Fruit fly (Drosophila melanogaster) whole organism, embryonic: ENCODE results near the gene CG14644.

Experiments used
- Blimp-1 ChIP-seq: fragments of 200-800 bp; sonication (Bioruptor generic); optimal IDR thresholded peaks from 3 replicates; lab custom pipeline; 2018; ENCODE audit warnings: missing biosample characterization, missing genetic modification characterization, mild to moderate bottlenecking, moderate library complexity, missing genetic modification reagents
- C15 ChIP-seq: fragments of 200-800 bp; sonication (Bioruptor generic); IDR thresholded peaks from 3 replicates; pipeline ENCODE4 v1.3.6; 2022; ENCODE audit warnings: missing biosample characterization, missing genetic modification characterization
- CG10267 ChIP-seq: fragments of 200-800 bp; sonication (Bioruptor generic); optimal IDR thresholded peaks from 2 replicates; lab custom pipeline; 2018; ENCODE audit warnings: missing biosample characterization, mild to moderate bottlenecking, missing genetic modification characterization, moderate library complexity
- CG11723 ChIP-seq: fragments of 200-800 bp; sonication (Bioruptor generic); optimal IDR thresholded peaks from 2 replicates; lab custom pipeline; 2017; ENCODE audit warnings: missing biosample characterization, mild to moderate bottlenecking, missing genetic modification characterization
- CG12155 ChIP-seq: fragments of 200-800 bp; sonication (Bioruptor generic); optimal IDR thresholded peaks from 3 replicates; lab custom pipeline; 2016; ENCODE audit warnings: missing biosample characterization, missing genetic modification characterization
- CG1233 ChIP-seq: fragments of 200-800 bp; sonication (Bioruptor generic); optimal IDR thresholded peaks from 4 replicates; lab custom pipeline; 2018; ENCODE audit warnings: missing biosample characterization, mild to moderate bottlenecking, missing genetic modification characterization
- CG12769 ChIP-seq: fragments of 200-800 bp; sonication (Bioruptor generic); optimal IDR thresholded peaks from 2 replicates; lab custom pipeline; 2019; ENCODE audit warnings: missing biosample characterization, mild to moderate bottlenecking, missing genetic modification characterization, moderate library complexity
- CG14441 ChIP-seq: fragments of 200-800 bp; sonication (Bioruptor generic); IDR thresholded peaks from 2 replicates; pipeline ENCODE4 v1.3.6; 2022; ENCODE audit warnings: missing biosample characterization, missing genetic modification characterization
- CG14860 ChIP-seq: fragments of 200-800 bp; sonication (Bioruptor generic); IDR thresholded peaks from 3 replicates; pipeline ENCODE4 v1.3.6; 2022; ENCODE audit warnings: missing biosample characterization, missing genetic modification characterization; ENCODE audit not compliant: partially characterized antibody
- CG33557 ChIP-seq: fragments of 200-800 bp; sonication (Bioruptor generic); optimal IDR thresholded peaks from 2 replicates; lab custom pipeline; 2019; ENCODE audit warnings: missing biosample characterization, mild to moderate bottlenecking, missing genetic modification characterization, moderate library complexity
- CG3407 ChIP-seq: fragments of 200-800 bp; sonication (Bioruptor generic); optimal IDR thresholded peaks from 2 replicates; lab custom pipeline; 2018; ENCODE audit warnings: missing biosample characterization, mild to moderate bottlenecking, missing genetic modification characterization
- CG6175 ChIP-seq: fragments of 200-800 bp; sonication (Bioruptor generic); IDR thresholded peaks from 3 replicates; pipeline ENCODE4 v1.3.6; 2022; ENCODE audit warnings: missing biosample characterization, missing genetic modification characterization
- CG8359 ChIP-seq: fragments of 200-800 bp; sonication (Bioruptor generic); optimal IDR thresholded peaks from 2 replicates; lab custom pipeline; 2017; ENCODE audit warnings: missing biosample characterization, mild to moderate bottlenecking, missing genetic modification characterization, borderline replicate concordance
- CTCF ChIP-seq: fragments of 200-800 bp; sonication (Bioruptor generic); optimal IDR thresholded peaks from 2 replicates; lab custom pipeline; 2017; ENCODE audit warnings: missing biosample characterization, mild to moderate bottlenecking, missing genetic modification characterization, moderate library complexity
- Deaf1 ChIP-seq: fragments of 200-800 bp; optimal IDR thresholded peaks from 3 replicates; lab custom pipeline; 2019; ENCODE audit warnings: missing biosample characterization, mild to moderate bottlenecking, missing genetic modification characterization, moderate library complexity
- Dll ChIP-seq: fragments of 200-800 bp; sonication (Bioruptor generic); IDR thresholded peaks from 4 replicates; pipeline ENCODE4 v1.3.6; 2022; ENCODE audit warnings: missing biosample characterization, missing genetic modification characterization; ENCODE audit not compliant: partially characterized antibody
- Ets65A ChIP-seq: fragments of 200-800 bp; sonication (Bioruptor generic); peaks from one replicate; lab custom pipeline; 2016; ENCODE audit warnings: missing biosample characterization, missing genetic modification characterization
- Fer3 ChIP-seq: fragments of 200-800 bp; sonication (Bioruptor generic); optimal IDR thresholded peaks from 2 replicates; lab custom pipeline; 2018; ENCODE audit warnings: missing biosample characterization, mild to moderate bottlenecking, missing genetic modification characterization, moderate library complexity
- Lim3 ChIP-seq: fragments of 200-800 bp; sonication (Bioruptor generic); IDR thresholded peaks from 2 replicates; pipeline ENCODE4 v1.3.6; 2022; ENCODE audit warnings: missing biosample characterization, missing genetic modification characterization
- Myb ChIP-seq: fragments of 200-800 bp; sonication (Bioruptor generic); optimal IDR thresholded peaks from 2 replicates; lab custom pipeline; 2016; ENCODE audit warnings: missing biosample characterization, missing genetic modification characterization
- NC2β ChIP-seq: fragments of 200-800 bp; sonication (Bioruptor generic); optimal IDR thresholded peaks from 2 replicates; lab custom pipeline; 2016; ENCODE audit warnings: missing biosample characterization, missing genetic modification characterization
- Optix ChIP-seq: fragments of 200-800 bp; sonication (Bioruptor generic); IDR thresholded peaks from 3 replicates; pipeline ENCODE4 v1.3.6; 2022; ENCODE audit warnings: missing biosample characterization, missing genetic modification characterization
- Pdp1 ChIP-seq, 2 experiments: fragments of 200-800 bp; sonication (Bioruptor generic); optimal IDR thresholded peaks; 3 replicates each; lab custom pipeline; 2016; ENCODE audit warnings: missing biosample characterization in 2 of 2, missing genetic modification characterization in 2 of 2, mild to moderate bottlenecking in 1 of 2, moderate library complexity in 1 of 2
- Rx ChIP-seq: fragments of 200-800 bp; sonication (Bioruptor generic); IDR thresholded peaks from 2 replicates; pipeline ENCODE4 v1.3.6; 2022; ENCODE audit warnings: missing biosample characterization, missing genetic modification characterization
- Sox102F ChIP-seq: fragments of 200-800 bp; sonication (Bioruptor generic); optimal IDR thresholded peaks from 2 replicates; lab custom pipeline; 2018; ENCODE audit warnings: missing biosample characterization, mild to moderate bottlenecking, missing genetic modification characterization, moderate library complexity
- Taf1 ChIP-seq: fragments of 200-800 bp; sonication (Bioruptor generic); IDR thresholded peaks from 2 replicates; pipeline ENCODE4 v1.3.6; 2022; ENCODE audit warnings: missing biosample characterization, missing genetic modification characterization
- ac ChIP-seq: fragments of 200-800 bp; sonication (Bioruptor generic); optimal IDR thresholded peaks from 3 replicates; lab custom pipeline; 2017; ENCODE audit warnings: missing biosample characterization, mild to moderate bottlenecking, missing genetic modification characterization
- bcd ChIP-seq: fragments of 200-800 bp; sonication (Bioruptor generic); optimal IDR thresholded peaks from 2 replicates; lab custom pipeline; 2017; ENCODE audit warnings: missing biosample characterization, mild to moderate bottlenecking, missing genetic modification characterization
- chn ChIP-seq: fragments of 200-800 bp; sonication (Bioruptor generic); optimal IDR thresholded peaks from 2 replicates; lab custom pipeline; 2016; ENCODE audit warnings: missing biosample characterization, missing genetic modification characterization
- dysf ChIP-seq: fragments of 200-800 bp; sonication (Bioruptor generic); IDR thresholded peaks from 3 replicates; pipeline ENCODE4 v1.3.6; 2022; ENCODE audit warnings: missing biosample characterization, missing genetic modification characterization
- fd3F ChIP-seq: fragments of 200-800 bp; sonication (Bioruptor generic); optimal IDR thresholded peaks from 2 replicates; lab custom pipeline; 2018; ENCODE audit warnings: missing biosample characterization, mild to moderate bottlenecking, missing genetic modification characterization, moderate library complexity
- ftz-f1 ChIP-seq: fragments of 200-800 bp; sonication (Bioruptor generic); optimal IDR thresholded peaks from 2 replicates; lab custom pipeline; 2016; ENCODE audit warnings: missing biosample characterization, missing genetic modification characterization
- gem ChIP-seq: fragments of 200-800 bp; sonication (Bioruptor generic); optimal IDR thresholded peaks from 2 replicates; lab custom pipeline; 2019; ENCODE audit warnings: missing biosample characterization, mild to moderate bottlenecking, missing genetic modification characterization, moderate library complexity
- h ChIP-seq: fragments of >200 bp; optimal IDR thresholded peaks from 2 replicates; lab custom pipeline; 2017
- hkb ChIP-seq, 2 experiments: fragments of 200-800 bp in 1 of 2; fragments of >200 bp in 1 of 2; sonication (Bioruptor generic) in 1 of 2; IDR thresholded peaks in 1 of 2; optimal IDR thresholded peaks in 1 of 2; 2 replicates each; pipeline versions ENCODE4 v1.3.6 to Lab custom; 2017 to 2022; ENCODE audit warnings: missing biosample characterization in 1 of 2, missing genetic modification characterization in 1 of 2
- insv ChIP-seq, 2 experiments: fragments of 200-800 bp; sonication (Bioruptor generic); optimal IDR thresholded peaks; 3 replicates each; lab custom pipeline; 2016 to 2018; ENCODE audit warnings: missing biosample characterization in 2 of 2, missing genetic modification characterization in 2 of 2
- klu ChIP-seq: fragments of 200-800 bp; sonication (Bioruptor generic); IDR thresholded peaks from 2 replicates; pipeline ENCODE4 v1.3.6; 2022; ENCODE audit warnings: missing biosample characterization, missing genetic modification characterization
- kni ChIP-seq: fragments of 200-800 bp; sonication (Bioruptor generic); optimal IDR thresholded peaks from 3 replicates; lab custom pipeline; 2017; ENCODE audit warnings: mild to moderate bottlenecking, missing biosample characterization, missing genetic modification reagents, missing genetic modification characterization
- lilli ChIP-seq: fragments of 200-800 bp; sonication (Bioruptor generic); optimal IDR thresholded peaks from 3 replicates; lab custom pipeline; 2016; ENCODE audit warnings: missing biosample characterization, missing genetic modification characterization
- org-1 ChIP-seq: fragments of 200-800 bp; sonication (Bioruptor generic); optimal IDR thresholded peaks from 2 replicates; lab custom pipeline; 2017; ENCODE audit warnings: missing biosample characterization, missing genetic modification characterization
- salm ChIP-seq: fragments of 200-800 bp; sonication (Bioruptor generic); optimal IDR thresholded peaks from 2 replicates; lab custom pipeline; 2018; ENCODE audit warnings: missing biosample characterization, mild to moderate bottlenecking, missing genetic modification characterization
- sens ChIP-seq: fragments of 200-800 bp; sonication (Bioruptor generic); peaks from one replicate; lab custom pipeline; 2016; ENCODE audit warnings: missing biosample characterization, missing genetic modification characterization
- sisA ChIP-seq: fragments of 200-800 bp; sonication (Bioruptor generic); IDR thresholded peaks from 2 replicates; pipeline ENCODE4 v1.3.6; 2022; ENCODE audit warnings: missing biosample characterization, missing genetic modification characterization
- sna ChIP-seq: fragments of 200-800 bp; sonication (Bioruptor generic); IDR thresholded peaks from 2 replicates; pipeline ENCODE4 v1.3.6; 2022; ENCODE audit warnings: missing biosample characterization, missing genetic modification characterization; ENCODE audit not compliant: partially characterized antibody
- sob ChIP-seq: fragments of 200-800 bp; sonication (Bioruptor generic); IDR thresholded peaks from 2 replicates; pipeline ENCODE4 v1.3.6; 2022; ENCODE audit warnings: missing biosample characterization, missing genetic modification characterization
- sr ChIP-seq: fragments of 200-800 bp; sonication (Bioruptor generic); IDR thresholded peaks from 3 replicates; pipeline ENCODE4 v1.3.6; 2022; ENCODE audit warnings: missing biosample characterization, missing genetic modification characterization
- sug ChIP-seq: fragments of 200-800 bp; optimal IDR thresholded peaks from 2 replicates; lab custom pipeline; 2019; ENCODE audit warnings: missing biosample characterization, mild to moderate bottlenecking, missing genetic modification characterization, moderate library complexity
- tna ChIP-seq: fragments of 200-800 bp; sonication (Bioruptor generic); IDR thresholded peaks from 2 replicates; pipeline ENCODE4 v1.3.6; 2022; ENCODE audit warnings: missing biosample characterization, missing genetic modification characterization; ENCODE audit not compliant: partially characterized antibody
- trh ChIP-seq: fragments of 200-800 bp; sonication (Bioruptor generic); optimal IDR thresholded peaks from 2 replicates; lab custom pipeline; 2016; ENCODE audit warnings: missing biosample characterization, missing genetic modification characterization
- zen ChIP-seq: fragments of 200-800 bp; sonication (Bioruptor generic); optimal IDR thresholded peaks from 3 replicates; lab custom pipeline; 2018; ENCODE audit warnings: missing biosample characterization, mild to moderate bottlenecking, missing genetic modification characterization, moderate library complexity

The CG14644 gene

dm6 chr3R:4228426-4228825, 24.4 kb downstream of the CG14644 start:
- no peak for TF ChIP-seq gem (tag; lab: Kevin White, UChicago)
- peak; percentile 0 for TF ChIP-seq CG12769 (tag; lab: Kevin White, UChicago)
- no peak for TF ChIP-seq Optix
- no peak for TF ChIP-seq CG8359
- peak; percentile 72 for TF ChIP-seq ftz-f1 (GFP tag; lab: Kevin White, UChicago)
- TF ChIP-seq sug (tag; lab: Kevin White, UChicago): peak; percentile 78
- no peak for TF ChIP-seq Fer3 (tag; lab: Kevin White, UChicago)
- no peak for TF ChIP-seq zen (tag; lab: Kevin White, UChicago)
- TF ChIP-seq sens (GFP tag; lab: Kevin White, UChicago): peak; percentile 70
- no peak for TF ChIP-seq CG11723 (GFP tag; lab: Kevin White, UChicago)
- TF ChIP-seq, all 482 proteins: peak for 4

- peak; percentile 74 for TF ChIP-seq sob
- peak; percentile 43 for TF ChIP-seq NC2β (GFP tag; lab: Kevin White, UChicago)
- peak; percentile 33 for TF ChIP-seq Deaf1
- no peak for TF ChIP-seq insv (GFP tag; optimal IDR thresholded peaks at IDR 0.05; lab: Kevin White, UChicago)
- TF ChIP-seq CG3407 (GFP tag; lab: Kevin White, UChicago): no peak
- no peak for TF ChIP-seq h
- peak; percentile 65 for TF ChIP-seq Myb (GFP tag; lab: Kevin White, UChicago)
- TF ChIP-seq CG12155: peak; percentile 27
- TF ChIP-seq Rx (GFP tag; lab: Robert Waterston, UW): no peak; the same call in 1 of the 2 replicates
- peak; percentile 39 for TF ChIP-seq Fer3 (tag; lab: Kevin White, UChicago)
- TF ChIP-seq Dll (GFP tag; lab: Robert Waterston, UW): peak; percentile 95
- no peak for TF ChIP-seq C15
- TF ChIP-seq bcd (GFP tag; lab: Kevin White, UChicago): peak; percentile 36
- TF ChIP-seq CTCF (GFP tag; lab: Kevin White, UChicago): peak; percentile 68
- TF ChIP-seq CG10267 (tag; lab: Kevin White, UChicago): peak; percentile 45
- TF ChIP-seq salm: no peak
- TF ChIP-seq CG6175 (GFP tag; lab: Robert Waterston, UW): no peak
- no peak for TF ChIP-seq Lim3 (GFP tag; lab: Robert Waterston, UW)
- TF ChIP-seq klu: no peak
- no peak for TF ChIP-seq Taf1 (GFP tag; lab: Robert Waterston, UW)
- TF ChIP-seq lilli (GFP tag; lab: Kevin White, UChicago): peak; percentile 56
- no peak for TF ChIP-seq Blimp-1
- TF ChIP-seq sr (GFP tag; lab: Robert Waterston, UW): no peak
- TF ChIP-seq trh (GFP tag; lab: Kevin White, UChicago): no peak
- TF ChIP-seq chn: peak; percentile 25
- peak; percentile 96 for TF ChIP-seq sna (GFP tag; lab: Robert Waterston, UW)
- TF ChIP-seq sisA (GFP tag; lab: Robert Waterston, UW): 0 out of 2 replicates have a peak, but pooled peaks have one; percentile 14
- no peak for TF ChIP-seq kni (GFP tag; lab: Kevin White, UChicago)
- TF ChIP-seq ac: no peak
- no peak for TF ChIP-seq CG14441
- TF ChIP-seq CG1233 (GFP tag; lab: Kevin White, UChicago): no peak
- peak; percentile 96 for TF ChIP-seq CG14860 (GFP tag; lab: Robert Waterston, UW)
- TF ChIP-seq Ets65A (GFP tag; lab: Kevin White, UChicago): peak; percentile 87
- peak; percentile 25; the same call in 1 of the 3 replicates for TF ChIP-seq dysf (GFP tag; lab: Robert Waterston, UW)
- no peak for TF ChIP-seq org-1 (GFP tag; lab: Kevin White, UChicago)
- TF ChIP-seq hkb (optimal IDR thresholded peaks at IDR 0.05; lab: Kevin White, UChicago): peak; percentile 23
- TF ChIP-seq hkb (GFP tag; IDR thresholded peaks at IDR 0.05; lab: Robert Waterston, UW): no peak
- no peak for TF ChIP-seq CG33557 (GFP tag; lab: Kevin White, UChicago)
- TF ChIP-seq tna: peak; percentile 97
- TF ChIP-seq Pdp1 (GFP tag; optimal IDR thresholded peaks at IDR 0.05; lab: Kevin White, UChicago): peak in 1 of 2 experiments; percentile 33
- no peak for TF ChIP-seq Sox102F (GFP tag; lab: Kevin White, UChicago)
- no peak for TF ChIP-seq fd3F (GFP tag; lab: Kevin White, UChicago)
Measured at dm6 chr3R:4220780-4221179, 32.1 kb downstream of the CG14644 start.
